Worm (Caenorhabditis elegans) whole organism, L2 larva: ENCODE measurements around the gene ZK185.1.

Experiments used
- nhr-12 ChIP-seq: fragments of 150-350 bp; optimal IDR thresholded peaks from 2 replicates; lab custom pipeline; 2014; ENCODE audit warnings: missing biosample characterization, missing genetic modification characterization
- unc-62 ChIP-seq: fragments of 150-350 bp; optimal IDR thresholded peaks from 2 replicates; lab custom pipeline; 2014; ENCODE audit warnings: missing biosample characterization, missing genetic modification reagents, missing genetic modification characterization
- ztf-1 ChIP-seq: fragments of 200-800 bp; sonication (Bioruptor generic); conservative IDR thresholded peaks from 2 replicates; pipeline ENCODE4 v1.3.6; 2022; ENCODE audit warnings: missing genetic modification characterization, missing compliant biosample characterization

DNA sequence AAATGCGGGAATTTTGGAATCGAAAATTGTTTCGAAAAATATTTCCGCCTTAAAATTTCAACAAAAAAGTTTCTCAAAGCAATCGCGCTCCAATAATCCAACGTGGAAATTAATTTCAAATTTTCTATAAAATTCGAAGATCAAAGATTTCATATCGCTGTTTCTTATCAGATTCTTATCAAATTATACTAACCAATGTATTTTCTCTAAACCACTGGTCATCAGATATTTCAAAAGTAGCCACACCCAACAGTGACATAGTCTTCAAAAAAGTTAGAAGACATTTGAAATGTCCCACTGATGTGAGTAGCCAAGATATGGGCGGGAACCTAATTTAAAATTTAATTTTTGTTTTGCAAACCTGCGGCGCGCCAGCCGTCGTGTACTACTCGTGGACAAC, 39.2 kb downstream of the ZK185.1 start:
- TF ChIP-seq unc-62 (GFP tag; lab: Kevin White, UChicago) (no peak), nhr-12 (tag; lab: Kevin White, UChicago) (no peak), ztf-1 (no peak)
